Worm (Caenorhabditis elegans) whole organism, mixed stage, embryonic: Measurements from ENCODE around the gene Y75B8A.44.
"Not testable (repeated sequence)": the region's sequence is repeated elsewhere in the genome, so short reads cannot be mapped to it uniquely, and the experiment has no call there.

Source experiments
- bed-3 ChIP-seq: fragments of 200-800 bp; sonication (Bioruptor generic); optimal IDR thresholded peaks from 3 replicates; lab custom pipeline; 2018; ENCODE audit warnings: mild to moderate bottlenecking, missing genetic modification characterization, moderate library complexity, missing compliant biosample characterization
- blmp-1 ChIP-seq: fragments of 150-350 bp; optimal IDR thresholded peaks from 2 replicates; lab custom pipeline; 2014; ENCODE audit warnings: missing biosample characterization, missing genetic modification characterization
- ceh-83 ChIP-seq: fragments of 200-800 bp; sonication (Bioruptor generic); optimal IDR thresholded peaks from 2 replicates; lab custom pipeline; 2018; ENCODE audit warnings: mild to moderate bottlenecking, missing genetic modification characterization, missing compliant biosample characterization
- unc-62 ChIP-seq: fragments of 150-350 bp; optimal IDR thresholded peaks from 2 replicates; lab custom pipeline; 2014; ENCODE audit warnings: missing biosample characterization, missing genetic modification reagents, missing genetic modification characterization

DNA sequence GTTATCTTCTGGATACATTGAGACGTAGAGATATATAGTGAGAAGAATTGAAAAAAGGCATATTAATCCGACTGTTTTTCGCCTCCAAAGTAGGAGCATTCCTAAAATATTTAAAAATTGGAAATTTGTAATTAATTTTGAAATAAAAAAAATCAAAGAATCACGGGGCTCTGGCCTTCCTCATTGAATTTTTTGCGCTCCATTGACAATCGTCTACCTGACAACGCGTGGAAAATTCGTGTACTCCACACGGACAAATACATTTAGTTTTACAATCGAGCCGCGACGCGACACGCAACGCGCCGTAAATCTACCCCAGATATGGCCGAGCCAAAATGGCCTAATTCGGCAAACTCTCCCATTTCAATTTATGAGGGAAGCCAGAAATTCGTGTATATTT lies 17.1 kb upstream of the Y75B8A.44 start, which contains the start of gene gly-11:
- TF ChIP-seq unc-62 (GFP tag; lab: Kevin White, UChicago); ceh-83 (GFP tag; lab: Kevin White, UChicago); bed-3 (GFP tag; lab: Kevin White, UChicago); blmp-1 (tag; lab: Kevin White, UChicago): not testable (repeated sequence)
